Fruit fly (Drosophila melanogaster) whole organism, embryonic: Measurements from ENCODE around the gene Nost.

ENCODE experiments used
- Ada2b ChIP-seq: fragments of 200-800 bp; sonication (Bioruptor generic); IDR thresholded peaks from 2 replicates; pipeline ENCODE4 v1.3.6; 2022; ENCODE audit warnings: missing biosample characterization, missing genetic modification characterization
- CG10267 ChIP-seq: fragments of 200-800 bp; sonication (Bioruptor generic); optimal IDR thresholded peaks from 2 replicates; lab custom pipeline; 2018; ENCODE audit warnings: missing biosample characterization, mild to moderate bottlenecking, missing genetic modification characterization, moderate library complexity
- CG11560 ChIP-seq: fragments of 200-800 bp; sonication (Bioruptor generic); IDR thresholded peaks from 3 replicates; pipeline ENCODE4 v1.3.6; 2022; ENCODE audit warnings: missing biosample characterization, missing genetic modification characterization
- CG14710 ChIP-seq: fragments of 200-800 bp; sonication (Bioruptor generic); optimal IDR thresholded peaks from 3 replicates; lab custom pipeline; 2019; ENCODE audit warnings: missing biosample characterization, mild to moderate bottlenecking, missing genetic modification characterization, moderate library complexity
- CG14860 ChIP-seq: fragments of 200-800 bp; sonication (Bioruptor generic); IDR thresholded peaks from 3 replicates; pipeline ENCODE4 v1.3.6; 2022; ENCODE audit warnings: missing biosample characterization, missing genetic modification characterization; ENCODE audit not compliant: partially characterized antibody
- CG16813 ChIP-seq: fragments of 200-800 bp; sonication (Bioruptor generic); IDR thresholded peaks from 3 replicates; pipeline ENCODE4 v1.3.6; 2022; ENCODE audit warnings: missing biosample characterization, missing genetic modification characterization; ENCODE audit not compliant: partially characterized antibody
- CG1832 ChIP-seq: fragments of 200-800 bp; sonication (Bioruptor generic); optimal IDR thresholded peaks from 2 replicates; lab custom pipeline; 2017; ENCODE audit warnings: missing biosample characterization, mild to moderate bottlenecking, missing genetic modification characterization, inconsistent platforms
- CG18619 ChIP-seq: fragments of 200-800 bp; sonication (Bioruptor generic); optimal IDR thresholded peaks from 3 replicates; lab custom pipeline; 2017; ENCODE audit warnings: missing biosample characterization, mild to moderate bottlenecking, missing genetic modification characterization
- CG31388 ChIP-seq: fragments of 200-800 bp; sonication (Bioruptor generic); optimal IDR thresholded peaks from 2 replicates; lab custom pipeline; 2016; ENCODE audit warnings: missing biosample characterization, missing genetic modification characterization
- CG33213 ChIP-seq: fragments of 200-800 bp; sonication (Bioruptor generic); optimal IDR thresholded peaks from 3 replicates; lab custom pipeline; 2016; ENCODE audit warnings: missing biosample characterization, missing genetic modification characterization
- CG34422 ChIP-seq: fragments of 200-800 bp; sonication (Bioruptor generic); IDR thresholded peaks from 3 replicates; pipeline ENCODE4 v1.3.6; 2022; ENCODE audit warnings: missing biosample characterization, missing genetic modification characterization
- CG4854 ChIP-seq: fragments of 200-800 bp; sonication (Bioruptor generic); optimal IDR thresholded peaks from 2 replicates; lab custom pipeline; 2016; ENCODE audit warnings: missing biosample characterization, missing genetic modification characterization, inconsistent platforms
- CG6765 ChIP-seq: fragments of 200-800 bp; sonication (Bioruptor generic); optimal IDR thresholded peaks from 3 replicates; lab custom pipeline; 2017; ENCODE audit warnings: missing biosample characterization, mild to moderate bottlenecking, missing genetic modification characterization
- CG9215 ChIP-seq: fragments of 200-800 bp; sonication (Bioruptor generic); IDR thresholded peaks from 2 replicates; pipeline ENCODE4 v1.3.6; 2022; ENCODE audit warnings: missing biosample characterization, missing genetic modification characterization
- CG9817 ChIP-seq: fragments of 200-800 bp; sonication (Bioruptor generic); optimal IDR thresholded peaks from 2 replicates; lab custom pipeline; 2018; ENCODE audit warnings: missing biosample characterization, mild to moderate bottlenecking, missing genetic modification characterization, moderate library complexity
- D ChIP-seq, 2 experiments: fragments of 200-800 bp in 1 of 2; fragments of >200 bp in 1 of 2; sonication (Bioruptor generic) in 1 of 2; optimal IDR thresholded peaks; 2 replicates in 1 of 2; 3 replicates in 1 of 2; lab custom pipeline; 2017; ENCODE audit warnings: mild to moderate bottlenecking in 1 of 2, missing biosample characterization in 1 of 2, missing genetic modification characterization in 1 of 2, missing genetic modification reagents in 1 of 2
- Deaf1 ChIP-seq: fragments of 200-800 bp; optimal IDR thresholded peaks from 3 replicates; lab custom pipeline; 2019; ENCODE audit warnings: missing biosample characterization, mild to moderate bottlenecking, missing genetic modification characterization, moderate library complexity
- Dll ChIP-seq: fragments of 200-800 bp; sonication (Bioruptor generic); IDR thresholded peaks from 4 replicates; pipeline ENCODE4 v1.3.6; 2022; ENCODE audit warnings: missing biosample characterization, missing genetic modification characterization; ENCODE audit not compliant: partially characterized antibody
- Doc3 ChIP-seq: fragments of 200-800 bp; sonication (Bioruptor generic); IDR thresholded peaks from 3 replicates; pipeline ENCODE4 v1.3.6; 2022; ENCODE audit warnings: missing biosample characterization, missing genetic modification characterization; ENCODE audit not compliant: partially characterized antibody
- HLH54F ChIP-seq: fragments of 200-800 bp; sonication (Bioruptor generic); optimal IDR thresholded peaks from 3 replicates; lab custom pipeline; 2016; ENCODE audit warnings: missing biosample characterization, missing genetic modification characterization
- Hand ChIP-seq: fragments of 200-800 bp; sonication (Bioruptor generic); optimal IDR thresholded peaks from 2 replicates; lab custom pipeline; 2017; ENCODE audit warnings: mild to moderate bottlenecking, missing biosample characterization, missing genetic modification reagents, missing genetic modification characterization
- Mad ChIP-seq: fragments of 200-800 bp; sonication (Bioruptor generic); optimal IDR thresholded peaks from 2 replicates; lab custom pipeline; 2016; ENCODE audit warnings: missing biosample characterization, missing genetic modification characterization
- Med ChIP-seq: fragments of 200-800 bp; sonication (Bioruptor generic); peaks from one replicate; lab custom pipeline; 2016; ENCODE audit warnings: missing biosample characterization, missing genetic modification characterization, mild to moderate bottlenecking, inconsistent platforms, moderate library complexity
- Myb ChIP-seq: fragments of 200-800 bp; sonication (Bioruptor generic); optimal IDR thresholded peaks from 2 replicates; lab custom pipeline; 2016; ENCODE audit warnings: missing biosample characterization, missing genetic modification characterization
- Neu2 ChIP-seq: fragments of 200-800 bp; sonication (Bioruptor generic); optimal IDR thresholded peaks from 3 replicates; lab custom pipeline; 2016; ENCODE audit warnings: missing biosample characterization, missing genetic modification characterization, borderline replicate concordance
- Side ChIP-seq: fragments of 200-800 bp; sonication (Bioruptor generic); optimal IDR thresholded peaks from 2 replicates; lab custom pipeline; 2016; ENCODE audit warnings: missing biosample characterization, missing genetic modification characterization
- Stat92E ChIP-seq, 3 experiments: fragments of >200 bp in 2 of 3; fragments of 200-800 bp in 1 of 3; sonication (Bioruptor generic) in 1 of 3; optimal IDR thresholded peaks; 2 replicates each; lab custom pipeline; 2017 to 2019; ENCODE audit warnings: missing biosample characterization in 3 of 3, missing genetic modification characterization in 3 of 3, mild to moderate bottlenecking in 1 of 3, moderate library complexity in 1 of 3
- btn ChIP-seq: fragments of 200-800 bp; sonication (Bioruptor generic); optimal IDR thresholded peaks from 2 replicates; lab custom pipeline; 2016; ENCODE audit warnings: missing biosample characterization, missing genetic modification characterization
- cg ChIP-seq: fragments of 200-800 bp; sonication (Bioruptor generic); optimal IDR thresholded peaks from 3 replicates; lab custom pipeline; 2019; ENCODE audit warnings: missing biosample characterization, mild to moderate bottlenecking, missing genetic modification characterization, moderate library complexity
- chn ChIP-seq: fragments of 200-800 bp; sonication (Bioruptor generic); optimal IDR thresholded peaks from 2 replicates; lab custom pipeline; 2016; ENCODE audit warnings: missing biosample characterization, missing genetic modification characterization
- croc ChIP-seq: fragments of 200-800 bp; sonication (Bioruptor generic); conservative IDR thresholded peaks from 3 replicates; pipeline ENCODE4 v1.3.6; 2022; ENCODE audit warnings: missing biosample characterization, missing genetic modification characterization
- dmrt11E ChIP-seq: fragments of 200-800 bp; sonication (Bioruptor generic); optimal IDR thresholded peaks from 3 replicates; lab custom pipeline; 2018; ENCODE audit warnings: missing biosample characterization, mild to moderate bottlenecking, missing genetic modification characterization, moderate library complexity
- esg ChIP-seq: fragments of 200-800 bp; sonication (Bioruptor generic); conservative IDR thresholded peaks from 2 replicates; pipeline ENCODE4 v1.3.6; 2022; ENCODE audit warnings: missing biosample characterization, missing genetic modification characterization
- ewg ChIP-seq: fragments of 200-800 bp; sonication (Bioruptor generic); optimal IDR thresholded peaks from 3 replicates; lab custom pipeline; 2017; ENCODE audit warnings: mild to moderate bottlenecking, missing biosample characterization, missing genetic modification reagents, missing genetic modification characterization
- gsb ChIP-seq: fragments of 200-800 bp; sonication (Bioruptor generic); IDR thresholded peaks from 2 replicates; pipeline ENCODE4 v1.3.6; 2022; ENCODE audit warnings: missing biosample characterization, missing genetic modification characterization
- gt ChIP-seq: fragments of 200-800 bp; sonication (Bioruptor generic); IDR thresholded peaks from 2 replicates; pipeline ENCODE4 v1.3.6; 2022; ENCODE audit warnings: missing biosample characterization, missing genetic modification characterization
- nerfin-2 ChIP-seq: fragments of 200-800 bp; sonication (Bioruptor generic); IDR thresholded peaks from 2 replicates; pipeline ENCODE4 v1.3.6; 2022; ENCODE audit warnings: missing biosample characterization, missing genetic modification characterization; ENCODE audit not compliant: partially characterized antibody
- pnt ChIP-seq: fragments of 200-800 bp; sonication (Bioruptor generic); optimal IDR thresholded peaks from 3 replicates; lab custom pipeline; 2016; ENCODE audit warnings: missing biosample characterization, missing genetic modification characterization
- prd ChIP-seq, 3 experiments: fragments of >200 bp in 2 of 3; fragments of 200-800 bp in 1 of 3; sonication (Bioruptor generic) in 1 of 3; optimal IDR thresholded peaks in 2 of 3; IDR thresholded peaks in 1 of 3; 2 replicates in 2 of 3; 3 replicates in 1 of 3; pipeline versions ENCODE4 v1.3.6 to Lab custom; 2017 to 2022; ENCODE audit warnings: missing biosample characterization in 1 of 3, missing genetic modification characterization in 1 of 3
- psq ChIP-seq: fragments of 200-800 bp; sonication (Bioruptor generic); optimal IDR thresholded peaks from 2 replicates; lab custom pipeline; 2017; ENCODE audit warnings: missing biosample characterization, missing genetic modification characterization
- pzg ChIP-seq: fragments of 200-800 bp; sonication (Bioruptor generic); optimal IDR thresholded peaks from 3 replicates; lab custom pipeline; 2018; ENCODE audit warnings: missing biosample characterization, mild to moderate bottlenecking, missing genetic modification characterization, moderate library complexity
- ranshi ChIP-seq: fragments of 200-800 bp; sonication (Bioruptor generic); IDR thresholded peaks from 2 replicates; pipeline ENCODE4 v1.3.6; 2022; ENCODE audit warnings: missing biosample characterization, missing genetic modification characterization
- sim ChIP-seq: fragments of 200-800 bp; sonication (Bioruptor generic); IDR thresholded peaks from 2 replicates; pipeline ENCODE4 v1.3.6; 2022; ENCODE audit warnings: missing biosample characterization, missing genetic modification characterization
- slp2 ChIP-seq: fragments of 200-800 bp; sonication (Bioruptor generic); optimal IDR thresholded peaks from 2 replicates; lab custom pipeline; 2016; ENCODE audit warnings: missing biosample characterization, missing genetic modification characterization
- tap ChIP-seq: fragments of 200-800 bp; optimal IDR thresholded peaks from 3 replicates; lab custom pipeline; 2019; ENCODE audit warnings: missing biosample characterization, mild to moderate bottlenecking, missing genetic modification characterization, moderate library complexity
- toy ChIP-seq: fragments of 200-800 bp; sonication (Bioruptor generic); IDR thresholded peaks from 2 replicates; pipeline ENCODE4 v1.3.6; 2022; ENCODE audit warnings: missing biosample characterization, missing genetic modification characterization
- trem ChIP-seq: fragments of 200-800 bp; optimal IDR thresholded peaks from 3 replicates; lab custom pipeline; 2019; ENCODE audit warnings: missing biosample characterization, mild to moderate bottlenecking, missing genetic modification characterization, moderate library complexity
- tx ChIP-seq: fragments of 200-800 bp; sonication (Bioruptor generic); optimal IDR thresholded peaks from 2 replicates; lab custom pipeline; 2016; ENCODE audit warnings: missing biosample characterization, missing genetic modification characterization

The Nost gene

DNA sequence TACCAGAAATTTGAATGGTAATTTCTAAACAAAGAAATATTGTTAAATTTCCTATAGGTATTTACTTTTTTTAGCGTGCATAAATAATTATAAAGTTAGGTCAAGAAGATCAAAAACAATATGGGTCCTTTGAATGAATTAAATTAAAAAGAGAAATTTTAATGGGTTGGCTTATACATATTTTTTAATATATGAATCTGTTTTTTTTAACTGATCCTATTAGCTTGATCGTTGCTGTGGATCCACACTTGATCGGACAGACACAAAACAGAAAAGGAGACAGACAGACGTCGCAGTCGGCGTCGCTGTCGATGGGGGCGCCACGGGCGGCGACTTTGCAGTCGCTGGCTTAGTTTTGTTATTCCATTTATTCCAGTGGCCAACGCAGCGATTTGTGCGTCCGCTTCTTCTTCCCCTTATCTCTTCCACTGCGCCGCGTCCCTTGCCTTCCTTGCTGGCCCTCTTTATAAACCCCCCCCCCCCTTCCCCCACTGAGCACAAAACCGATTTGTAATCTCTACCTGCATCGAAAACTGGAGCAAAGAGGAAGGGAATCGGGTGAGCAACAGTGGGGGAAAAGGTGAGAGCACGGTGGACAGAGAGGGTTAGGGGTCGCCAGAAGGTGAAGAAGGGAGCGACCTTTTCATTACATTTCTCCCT is 17.9 kb downstream of the Nost start (continued):
- TF ChIP-seq CG14860 (GFP tag; lab: Robert Waterston, UW), result no peak
- peak; percentile 62 for TF ChIP-seq esg (GFP tag; lab: Robert Waterston, UW)
- peak; percentile 58 for TF ChIP-seq tap
- TF ChIP-seq prd (optimal IDR thresholded peaks at IDR 0.05; lab: Kevin White, UChicago), result no peak
- TF ChIP-seq prd (GFP tag; IDR thresholded peaks at IDR 0.05; lab: Robert Waterston, UW), result peak; percentile 59; the same call in 2 of the 3 replicates
- TF ChIP-seq croc, result peak; percentile 60; the same call in 2 of the 3 replicates
- TF ChIP-seq Myb (GFP tag; lab: Kevin White, UChicago), result no peak
- peak; percentile 88 for TF ChIP-seq dmrt11E (tag; lab: Kevin White, UChicago)
- TF ChIP-seq Side (GFP tag; lab: Kevin White, UChicago), result no peak
- no peak for TF ChIP-seq HLH54F
- no peak for TF ChIP-seq pnt
- TF ChIP-seq chn (GFP tag; lab: Kevin White, UChicago), result peak; percentile 3
- no peak for TF ChIP-seq CG9215 (GFP tag; lab: Robert Waterston, UW)
- TF ChIP-seq cg (GFP tag; lab: Kevin White, UChicago), result no peak
- TF ChIP-seq slp2, result no peak
- TF ChIP-seq D (optimal IDR thresholded peaks at IDR 0.05; lab: Kevin White, UChicago), result no peak
- TF ChIP-seq D (GFP tag; optimal IDR thresholded peaks at IDR 0.05; lab: Kevin White, UChicago), result peak; percentile 73
- TF ChIP-seq Ada2b (GFP tag; lab: Robert Waterston, UW), result no peak
- peak; percentile 31; the same call in 1 of the 2 replicates for TF ChIP-seq sim
- TF ChIP-seq CG6765 (GFP tag; lab: Kevin White, UChicago), result no peak
- TF ChIP-seq CG10267 (tag; lab: Kevin White, UChicago), result peak; percentile 81
- peak; percentile 20 for TF ChIP-seq Mad
- TF ChIP-seq pzg (GFP tag; lab: Kevin White, UChicago), result no peak
- peak; percentile 12 for TF ChIP-seq CG9817 (tag; lab: Kevin White, UChicago)
- TF ChIP-seq CG18619 (GFP tag; lab: Kevin White, UChicago), result peak; percentile 31
- TF ChIP-seq CG14710 (tag; lab: Kevin White, UChicago), result peak; percentile 75
- TF ChIP-seq CG34422 (GFP tag; lab: Robert Waterston, UW), result peak; percentile 54; the same call in 1 of the 3 replicates
- no peak for TF ChIP-seq btn (GFP tag; lab: Kevin White, UChicago)
- peak; percentile 23 for TF ChIP-seq Deaf1 (tag; lab: Kevin White, UChicago)
- TF ChIP-seq gt (GFP tag; lab: Robert Waterston, UW), result no peak
- no peak for TF ChIP-seq CG16813 (GFP tag; lab: Robert Waterston, UW)
- no peak for TF ChIP-seq CG4854 (GFP tag; lab: Kevin White, UChicago)
- peak; percentile 81 for TF ChIP-seq Med
- TF ChIP-seq Stat92E (GFP tag; optimal IDR thresholded peaks at IDR 0.05; lab: Kevin White, UChicago), result peak in 1 of 3 experiments; percentile 78
- TF ChIP-seq trem (tag; lab: Kevin White, UChicago), result peak; percentile 75
- no peak for TF ChIP-seq Neu2 (GFP tag; lab: Kevin White, UChicago)
- peak; percentile 53 for TF ChIP-seq ewg
- TF ChIP-seq nerfin-2 (GFP tag; lab: Robert Waterston, UW), result no peak
- no peak for TF ChIP-seq CG11560 (tag; lab: Robert Waterston, UW)
- no peak for TF ChIP-seq Dll (GFP tag; lab: Robert Waterston, UW)
- no peak for TF ChIP-seq Doc3 (GFP tag; lab: Robert Waterston, UW)
- no peak for TF ChIP-seq CG31388 (GFP tag; lab: Kevin White, UChicago)
- no peak for TF ChIP-seq tx
- TF ChIP-seq Hand (GFP tag; lab: Kevin White, UChicago), result no peak
- no peak for TF ChIP-seq toy (GFP tag; lab: Robert Waterston, UW)
- TF ChIP-seq CG33213 (GFP tag; lab: Kevin White, UChicago), result no peak
- no peak for TF ChIP-seq CG1832 (GFP tag; lab: Kevin White, UChicago)
- TF ChIP-seq gsb (GFP tag; lab: Robert Waterston, UW), result no peak
- peak; percentile 63 for TF ChIP-seq psq (GFP tag; lab: Kevin White, UChicago)
- peak; percentile 29; the same call in 1 of the 2 replicates for TF ChIP-seq ranshi (GFP tag; lab: Robert Waterston, UW)
